Fruit fly (Drosophila melanogaster) whole organism, embryonic: ENCODE results near the gene Ssu72.

Source experiments
- CG10565 ChIP-seq: fragments of 200-800 bp; sonication (Bioruptor generic); optimal IDR thresholded peaks from 3 replicates; lab custom pipeline; 2016; ENCODE audit warnings: missing biosample characterization, mild to moderate bottlenecking, missing genetic modification characterization
- CG10959 ChIP-seq: fragments of 200-800 bp; sonication (Bioruptor generic); IDR thresholded peaks from 2 replicates; pipeline ENCODE4 v1.3.6; 2022; ENCODE audit warnings: missing biosample characterization, missing genetic modification characterization
- CG11398 ChIP-seq: fragments of 200-800 bp; sonication (Bioruptor generic); optimal IDR thresholded peaks from 2 replicates; lab custom pipeline; 2016; ENCODE audit warnings: missing biosample characterization, missing genetic modification characterization
- CG11560 ChIP-seq: fragments of 200-800 bp; sonication (Bioruptor generic); IDR thresholded peaks from 3 replicates; pipeline ENCODE4 v1.3.6; 2022; ENCODE audit warnings: missing biosample characterization, missing genetic modification characterization
- CG12071 ChIP-seq: fragments of 200-800 bp; sonication (Bioruptor generic); optimal IDR thresholded peaks from 3 replicates; lab custom pipeline; 2018; ENCODE audit warnings: missing biosample characterization, mild to moderate bottlenecking, missing genetic modification characterization
- CG13894 ChIP-seq: fragments of 200-800 bp; sonication (Bioruptor generic); optimal IDR thresholded peaks from 3 replicates; lab custom pipeline; 2018; ENCODE audit warnings: missing biosample characterization, mild to moderate bottlenecking, missing genetic modification characterization, moderate library complexity
- CG1529 ChIP-seq: fragments of 200-800 bp; sonication (Bioruptor generic); optimal IDR thresholded peaks from 3 replicates; lab custom pipeline; 2018; ENCODE audit warnings: missing biosample characterization, missing genetic modification characterization
- CG2889 ChIP-seq: fragments of 200-800 bp; sonication (Bioruptor generic); IDR thresholded peaks from 3 replicates; pipeline ENCODE4 v1.3.6; 2022; ENCODE audit warnings: missing biosample characterization, missing genetic modification characterization
- CG3281 ChIP-seq: fragments of 200-800 bp; sonication (Bioruptor generic); optimal IDR thresholded peaks from 3 replicates; lab custom pipeline; 2017; ENCODE audit warnings: missing biosample characterization, mild to moderate bottlenecking, missing genetic modification characterization
- CG3726 ChIP-seq: fragments of 200-800 bp; sonication (Bioruptor generic); IDR thresholded peaks from 3 replicates; pipeline ENCODE4, ENCODE4 v1.3.6; 2022; ENCODE audit warnings: missing biosample characterization, missing genetic modification characterization
- CG4328 ChIP-seq: fragments of 200-800 bp; sonication (Bioruptor generic); optimal IDR thresholded peaks from 3 replicates; lab custom pipeline; 2017; ENCODE audit warnings: missing biosample characterization, missing genetic modification reagents, missing genetic modification characterization
- CG4617 ChIP-seq: fragments of 200-800 bp; sonication (Bioruptor generic); optimal IDR thresholded peaks from 3 replicates; lab custom pipeline; 2016; ENCODE audit warnings: missing biosample characterization, missing genetic modification characterization, borderline replicate concordance
- CG5245 ChIP-seq: fragments of 200-800 bp; sonication (Bioruptor generic); optimal IDR thresholded peaks from 3 replicates; lab custom pipeline; 2016; ENCODE audit warnings: missing biosample characterization, missing genetic modification characterization
- CG7271 ChIP-seq: fragments of 200-800 bp; sonication (Bioruptor generic); optimal IDR thresholded peaks from 2 replicates; lab custom pipeline; 2018; ENCODE audit warnings: missing biosample characterization, mild to moderate bottlenecking, missing genetic modification characterization, moderate library complexity
- CG7839 ChIP-seq: fragments of 200-800 bp; sonication (Bioruptor generic); optimal IDR thresholded peaks from 3 replicates; lab custom pipeline; 2018; ENCODE audit warnings: missing biosample characterization, mild to moderate bottlenecking, missing genetic modification characterization, moderate library complexity
- CkIIα-i1 ChIP-seq: fragments of 200-800 bp; sonication (Bioruptor generic); IDR thresholded peaks from 2 replicates; pipeline ENCODE4 v1.3.6; 2022; ENCODE audit warnings: missing biosample characterization, missing genetic modification characterization
- CoRest ChIP-seq: fragments of 200-800 bp; sonication (Bioruptor generic); optimal IDR thresholded peaks from 3 replicates; lab custom pipeline; 2018; ENCODE audit warnings: missing biosample characterization, mild to moderate bottlenecking, missing genetic modification characterization, moderate library complexity
- HLHmδ ChIP-seq: fragments of 200-800 bp; sonication (Bioruptor generic); optimal IDR thresholded peaks from 2 replicates; lab custom pipeline; 2018; ENCODE audit warnings: missing biosample characterization, mild to moderate bottlenecking, missing genetic modification characterization, moderate library complexity
- Hand ChIP-seq: fragments of 200-800 bp; sonication (Bioruptor generic); optimal IDR thresholded peaks from 2 replicates; lab custom pipeline; 2017; ENCODE audit warnings: mild to moderate bottlenecking, missing biosample characterization, missing genetic modification reagents, missing genetic modification characterization
- Hmr ChIP-seq: fragments of 200-800 bp; sonication (Bioruptor generic); optimal IDR thresholded peaks from 3 replicates; lab custom pipeline; 2017; ENCODE audit warnings: mild to moderate bottlenecking, missing biosample characterization, missing genetic modification reagents, missing genetic modification characterization
- Kr ChIP-seq: fragments of 200-800 bp; sonication (Bioruptor generic); optimal IDR thresholded peaks from 2 replicates; lab custom pipeline; 2017; ENCODE audit warnings: missing biosample characterization, mild to moderate bottlenecking, missing genetic modification characterization
- MBD-R2 ChIP-seq: fragments of 200-800 bp; sonication (Bioruptor generic); IDR thresholded peaks from 2 replicates; pipeline ENCODE4 v1.3.6; 2022; ENCODE audit warnings: missing biosample characterization, missing genetic modification characterization
- MESR4 ChIP-seq: fragments of 200-800 bp; sonication (Bioruptor generic); optimal IDR thresholded peaks from 2 replicates; lab custom pipeline; 2018; ENCODE audit warnings: missing biosample characterization, mild to moderate bottlenecking, missing genetic modification characterization, moderate library complexity
- Pdp1 ChIP-seq, 2 experiments: fragments of 200-800 bp; sonication (Bioruptor generic); optimal IDR thresholded peaks; 3 replicates each; lab custom pipeline; 2016; ENCODE audit warnings: missing biosample characterization in 2 of 2, missing genetic modification characterization in 2 of 2, mild to moderate bottlenecking in 1 of 2, moderate library complexity in 1 of 2
- ap ChIP-seq: fragments of 200-800 bp; sonication (Bioruptor generic); IDR thresholded peaks from 2 replicates; pipeline ENCODE4 v1.3.6; 2022; ENCODE audit warnings: missing biosample characterization, missing genetic modification characterization
- ato ChIP-seq: fragments of 200-800 bp; sonication (Bioruptor generic); IDR thresholded peaks from 2 replicates; pipeline ENCODE4 v1.3.6; 2022; ENCODE audit warnings: missing biosample characterization, missing genetic modification characterization; ENCODE audit not compliant: partially characterized antibody
- cg ChIP-seq: fragments of 200-800 bp; sonication (Bioruptor generic); optimal IDR thresholded peaks from 3 replicates; lab custom pipeline; 2019; ENCODE audit warnings: missing biosample characterization, mild to moderate bottlenecking, missing genetic modification characterization, moderate library complexity
- chif ChIP-seq, 2 experiments: fragments of 200-800 bp; sonication (Bioruptor generic); optimal IDR thresholded peaks; 3 replicates each; lab custom pipeline; 2016; ENCODE audit warnings: missing biosample characterization in 2 of 2, missing genetic modification characterization in 2 of 2
- ci ChIP-seq: fragments of 200-800 bp; sonication (Bioruptor generic); IDR thresholded peaks from 3 replicates; pipeline ENCODE4 v1.3.6; 2022; ENCODE audit warnings: missing biosample characterization, missing genetic modification characterization
- danr ChIP-seq: fragments of 200-800 bp; sonication (Bioruptor generic); IDR thresholded peaks from 2 replicates; pipeline ENCODE4 v1.3.6; 2022; ENCODE audit warnings: missing biosample characterization, missing genetic modification characterization
- dm ChIP-seq: fragments of 200-800 bp; sonication (Bioruptor generic); optimal IDR thresholded peaks from 3 replicates; lab custom pipeline; 2016; ENCODE audit warnings: missing biosample characterization, missing genetic modification characterization
- emc ChIP-seq: fragments of 200-800 bp; sonication (Bioruptor generic); optimal IDR thresholded peaks from 2 replicates; lab custom pipeline; 2016; ENCODE audit warnings: missing biosample characterization, missing genetic modification characterization
- en ChIP-seq: fragments of 200-800 bp; sonication (Bioruptor generic); optimal IDR thresholded peaks from 2 replicates; lab custom pipeline; 2016; ENCODE audit warnings: missing biosample characterization, missing genetic modification characterization
- eyg ChIP-seq: fragments of 200-800 bp; sonication (Bioruptor generic); optimal IDR thresholded peaks from 3 replicates; lab custom pipeline; 2016; ENCODE audit warnings: missing biosample characterization, missing genetic modification characterization
- fd102C ChIP-seq: fragments of 200-800 bp; sonication (Bioruptor generic); optimal IDR thresholded peaks from 2 replicates; lab custom pipeline; 2018; ENCODE audit warnings: missing biosample characterization, mild to moderate bottlenecking, missing genetic modification characterization, moderate library complexity
- jumu ChIP-seq: fragments of 200-800 bp; sonication (Bioruptor generic); optimal IDR thresholded peaks from 3 replicates; lab custom pipeline; 2016; ENCODE audit warnings: missing biosample characterization, missing genetic modification characterization
- lilli ChIP-seq: fragments of 200-800 bp; sonication (Bioruptor generic); optimal IDR thresholded peaks from 3 replicates; lab custom pipeline; 2016; ENCODE audit warnings: missing biosample characterization, missing genetic modification characterization
- lmd ChIP-seq: fragments of 200-800 bp; sonication (Bioruptor generic); IDR thresholded peaks from 2 replicates; pipeline ENCODE4 v1.3.6; 2022; ENCODE audit warnings: missing biosample characterization, missing genetic modification characterization
- maf-S ChIP-seq: fragments of 200-800 bp; sonication (Bioruptor generic); optimal IDR thresholded peaks from 2 replicates; lab custom pipeline; 2016; ENCODE audit warnings: missing biosample characterization, missing genetic modification characterization
- nom ChIP-seq: fragments of 200-800 bp; sonication (Bioruptor generic); optimal IDR thresholded peaks from 2 replicates; lab custom pipeline; 2017; ENCODE audit warnings: missing biosample characterization, missing genetic modification characterization, mild to moderate bottlenecking, moderate library complexity, missing genetic modification reagents
- onecut ChIP-seq: fragments of 200-800 bp; sonication (Bioruptor generic); IDR thresholded peaks from 2 replicates; pipeline ENCODE4 v1.3.6; 2022; ENCODE audit warnings: missing biosample characterization, missing genetic modification characterization
- ranshi ChIP-seq: fragments of 200-800 bp; sonication (Bioruptor generic); IDR thresholded peaks from 2 replicates; pipeline ENCODE4 v1.3.6; 2022; ENCODE audit warnings: missing biosample characterization, missing genetic modification characterization
- seq ChIP-seq: fragments of 200-800 bp; sonication (Bioruptor generic); IDR thresholded peaks from 2 replicates; pipeline ENCODE4 v1.3.6; 2022; ENCODE audit warnings: missing biosample characterization, missing genetic modification characterization
- tll ChIP-seq, 2 experiments: fragments of 200-800 bp in 1 of 2; fragments of >200 bp in 1 of 2; sonication (Bioruptor generic) in 1 of 2; optimal IDR thresholded peaks; 2 replicates each; lab custom pipeline; 2017 to 2019; ENCODE audit warnings: missing biosample characterization in 2 of 2, missing genetic modification characterization in 2 of 2, mild to moderate bottlenecking in 1 of 2, moderate library complexity in 1 of 2
- trh ChIP-seq: fragments of 200-800 bp; sonication (Bioruptor generic); optimal IDR thresholded peaks from 2 replicates; lab custom pipeline; 2016; ENCODE audit warnings: missing biosample characterization, missing genetic modification characterization
- tup ChIP-seq: fragments of 200-800 bp; sonication (Bioruptor generic); optimal IDR thresholded peaks from 2 replicates; lab custom pipeline; 2016; ENCODE audit warnings: missing biosample characterization, mild to moderate bottlenecking, missing genetic modification characterization, moderate library complexity
- vfl ChIP-seq: fragments of 200-800 bp; sonication (Bioruptor generic); optimal IDR thresholded peaks from 2 replicates; lab custom pipeline; 2016; ENCODE audit warnings: missing biosample characterization, missing genetic modification characterization
- vnd ChIP-seq: fragments of 200-800 bp; sonication (Bioruptor generic); IDR thresholded peaks from 3 replicates; pipeline ENCODE4 v1.3.6; 2022; ENCODE audit warnings: missing biosample characterization, missing genetic modification characterization; ENCODE audit not compliant: partially characterized antibody
- zf30C ChIP-seq: fragments of 200-800 bp; sonication (Bioruptor generic); optimal IDR thresholded peaks from 3 replicates; lab custom pipeline; 2018; ENCODE audit warnings: missing biosample characterization, mild to moderate bottlenecking, missing genetic modification characterization

The Ssu72 gene

dm6 chrX:19692951-19693698 is 28.8 kb downstream of the Ssu72 start, which contains the start of gene Mer (continued):
- no peak for TF ChIP-seq zf30C (GFP tag; lab: Kevin White, UChicago)
- TF ChIP-seq CG10959 (GFP tag; lab: Robert Waterston, UW), result peak; percentile 66
- TF ChIP-seq vfl (GFP tag; lab: Kevin White, UChicago), result peak; percentile 76
- peak; percentile 1 for TF ChIP-seq tup (GFP tag; lab: Kevin White, UChicago)
- peak; percentile 90 for TF ChIP-seq CG12071
- peak; percentile 81 for TF ChIP-seq CoRest (tag; lab: Kevin White, UChicago)
- peak; percentile 35; the same call in 1 of the 2 replicates for TF ChIP-seq ap
- TF ChIP-seq Pdp1 (GFP tag; optimal IDR thresholded peaks at IDR 0.05; lab: Kevin White, UChicago), result peak; percentile 78 to 81
- TF ChIP-seq jumu (GFP tag; lab: Kevin White, UChicago), result peak; percentile 85
- peak; percentile 85 for TF ChIP-seq seq (GFP tag; lab: Robert Waterston, UW)
- TF ChIP-seq CG4617 (GFP tag; lab: Kevin White, UChicago), result peak; percentile 79
- TF ChIP-seq lilli (GFP tag; lab: Kevin White, UChicago), result peak; percentile 91
- TF ChIP-seq CG4328, result peak; percentile 74
- TF ChIP-seq CG3726 (GFP tag; lab: Robert Waterston, UW), result peak; percentile 81; the same call in 2 of the 3 replicates
- peak; percentile 37 for TF ChIP-seq trh (GFP tag; lab: Kevin White, UChicago)
- TF ChIP-seq emc (GFP tag; lab: Kevin White, UChicago), result peak; percentile 59
- peak; percentile 77 for TF ChIP-seq eyg (GFP tag; lab: Kevin White, UChicago)
- TF ChIP-seq MBD-R2, result peak; percentile 88
- no peak for TF ChIP-seq CG7271 (tag; lab: Kevin White, UChicago)
- TF ChIP-seq vnd, result no peak
- TF ChIP-seq CG13894 (tag; lab: Kevin White, UChicago), result peak; percentile 84
- peak; percentile 80 for TF ChIP-seq Hand
- no peak for TF ChIP-seq cg (GFP tag; lab: Kevin White, UChicago)
- peak; percentile 81 for TF ChIP-seq maf-S
- no peak for TF ChIP-seq HLHmδ (GFP tag; lab: Kevin White, UChicago)
- TF ChIP-seq en (GFP tag; lab: Kevin White, UChicago), result peak; percentile 70
- TF ChIP-seq Hmr (GFP tag; lab: Kevin White, UChicago), result peak; percentile 87
- peak; percentile 85 for TF ChIP-seq CG7839
- TF ChIP-seq dm (GFP tag; lab: Kevin White, UChicago), result peak; percentile 59
- peak; percentile 79 for TF ChIP-seq nom (GFP tag; lab: Kevin White, UChicago)
- peak; percentile 85 for TF ChIP-seq lmd
- TF ChIP-seq ato (GFP tag; lab: Robert Waterston, UW), result no peak
- peak; percentile 54 for TF ChIP-seq CG5245 (GFP tag; lab: Kevin White, UChicago)
- no peak for TF ChIP-seq danr (GFP tag; lab: Robert Waterston, UW)
- TF ChIP-seq CkIIα-i1 (GFP tag; lab: Robert Waterston, UW), result no peak
- TF ChIP-seq fd102C, result peak; percentile 10
- TF ChIP-seq tll (GFP tag; optimal IDR thresholded peaks at IDR 0.05; lab: Kevin White, UChicago), result no peak
- peak; percentile 73 for TF ChIP-seq CG11398 (GFP tag; lab: Kevin White, UChicago)
- peak; percentile 89 for TF ChIP-seq ci (GFP tag; lab: Robert Waterston, UW)
- TF ChIP-seq onecut (GFP tag; lab: Robert Waterston, UW), result peak; percentile 78
- TF ChIP-seq CG2889 (GFP tag; lab: Robert Waterston, UW), result peak; percentile 65; the same call in 2 of the 3 replicates
- no peak for TF ChIP-seq CG10565 (GFP tag; lab: Kevin White, UChicago)
- peak; percentile 70 for TF ChIP-seq CG1529 (GFP tag; lab: Kevin White, UChicago)
- peak; percentile 90 for TF ChIP-seq CG3281
- peak; percentile 69 to 85 for TF ChIP-seq chif (GFP tag; optimal IDR thresholded peaks at IDR 0.05; lab: Kevin White, UChicago)
- TF ChIP-seq ranshi, result peak; percentile 86
- 0 out of 3 replicates have a peak, but pooled peaks have one; percentile 36 for TF ChIP-seq CG11560 (tag; lab: Robert Waterston, UW)
- TF ChIP-seq Kr (GFP tag; lab: Kevin White, UChicago), result no peak
- TF ChIP-seq MESR4 (GFP tag; lab: Kevin White, UChicago), result peak; percentile 86
